Worm (Caenorhabditis elegans) whole organism, late embryonic: ENCODE measurements around the gene fbxa-59.

Source experiments
- elt-2 ChIP-seq: sonication (generic microtip); optimal IDR thresholded peaks from 2 replicates; lab custom pipeline; 2016; ENCODE audit warnings: missing genetic modification reagents, missing genetic modification characterization, missing compliant biosample characterization
- syd-9 ChIP-seq: sonication (generic microtip); optimal IDR thresholded peaks from 2 replicates; lab custom pipeline; 2016; ENCODE audit warnings: mild to moderate bottlenecking, missing genetic modification characterization, moderate library complexity, missing compliant biosample characterization
- unc-86 ChIP-seq: sonication (generic microtip); optimal IDR thresholded peaks from 2 replicates; lab custom pipeline; 2016; ENCODE audit warnings: missing genetic modification characterization, missing compliant biosample characterization

- TF ChIP-seq syd-9 (tag; lab: Kevin White, UChicago) (no peak), elt-2 (tag; lab: Kevin White, UChicago) (no peak), unc-86 (no peak)
Measured at ce11 chrIII:952184-952583, 8.9 kb upstream of the fbxa-59 start, which contains the start of gene fbxa-10.
